Worm (Caenorhabditis elegans): Measurements from ENCODE around the gene pssy-1.
A peak's percentile ranks its signal among the peaks of the same experiment; 100 is the strongest.

The pssy-1 gene

ce11 chrX:9976206-9976605 lies 10.8 kb downstream of the pssy-1 start, which contains the start of gene mgl-1:
Gene mgl-1 (minus strand): TSS chrX:9976306.
- TF ChIP-seq daf-12 (tag; optimal IDR thresholded peaks at IDR 0.05) (peak; percentile 4), spr-3 (GFP tag; optimal IDR thresholded peaks at IDR 0.05) (no peak)

DNA sequence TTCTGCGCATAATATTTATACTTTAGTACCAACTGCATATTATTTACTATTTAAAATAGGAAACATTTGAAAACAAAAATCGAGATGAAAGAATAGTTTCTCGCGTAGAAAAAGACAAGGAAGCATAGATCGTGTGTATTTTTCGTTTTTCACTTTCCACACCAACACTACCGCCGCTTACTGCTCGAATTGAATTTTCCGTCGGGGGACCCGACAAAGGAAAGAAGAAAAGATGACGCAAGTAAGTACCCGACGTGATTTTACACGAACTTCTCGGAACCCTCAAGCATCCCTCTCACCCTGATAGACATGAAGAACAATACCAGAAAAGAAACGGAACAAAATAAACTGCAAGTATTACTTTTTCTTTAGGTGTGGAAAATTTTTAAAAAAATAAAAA lies 15.9 kb downstream of the pssy-1 start:
- TF ChIP-seq Y48G9A.11 (GFP tag; IDR thresholded peaks at IDR 0.05) (no peak), fkh-10 (GFP tag; optimal IDR thresholded peaks at IDR 0.05) (peak; percentile 74)

- no peak for TF ChIP-seq F26F4.8 (GFP tag; conservative IDR thresholded peaks at IDR 0.05)
- TF ChIP-seq dmd-6 (GFP tag; IDR thresholded peaks at IDR 0.05), result no peak
- TF ChIP-seq daf-16 (GFP tag; optimal IDR thresholded peaks at IDR 0.05), result no peak
- TF ChIP-seq daf-16 (tag; optimal IDR thresholded peaks at IDR 0.05), result peak; percentile 92
- TF ChIP-seq pqm-1 (tag; optimal IDR thresholded peaks at IDR 0.05), result peak; percentile 18
- TF ChIP-seq cey-2 (tag; optimal IDR thresholded peaks at IDR 0.05; ENCODE audit: borderline replicate concordance, insufficient read depth), result no peak
- TF ChIP-seq ceh-44 (GFP tag; IDR thresholded peaks at IDR 0.05), result no peak
- TF ChIP-seq lin-29 (GFP tag; IDR thresholded peaks at IDR 0.05), result no peak
- peak; percentile 22 for TF ChIP-seq dve-1 (tag; optimal IDR thresholded peaks at IDR 0.05; ENCODE audit: insufficient read depth)
- TF ChIP-seq zag-1 (tag; optimal IDR thresholded peaks at IDR 0.05), result no peak
- no peak for TF ChIP-seq php-3 (GFP tag; IDR thresholded peaks at IDR 0.05)
- no peak for TF ChIP-seq hif-1 (tag; optimal IDR thresholded peaks at IDR 0.05)
- no peak for TF ChIP-seq pha-4 (GFP tag; IDR thresholded peaks at IDR 0.05)
- TF ChIP-seq pha-4 (tag; optimal IDR thresholded peaks at IDR 0.05), result no peak
- no peak for TF ChIP-seq nhr-237 (tag; optimal IDR thresholded peaks at IDR 0.05)
- TF ChIP-seq ces-1 (GFP tag; optimal IDR thresholded peaks at IDR 0.05), result no peak
- no peak for TF ChIP-seq tra-1 (GFP tag; IDR thresholded peaks at IDR 0.05)
- no peak for TF ChIP-seq fos-1 (tag; optimal IDR thresholded peaks at IDR 0.05)
- no peak for TF ChIP-seq ama-1 (optimal IDR thresholded peaks at IDR 0.05)
- TF ChIP-seq Y48G9A.11 (GFP tag; IDR thresholded peaks at IDR 0.05), result no peak
- TF ChIP-seq Y105C5A.15 (GFP tag; IDR thresholded peaks at IDR 0.05), result no peak
- no peak for TF ChIP-seq unc-62 (GFP tag; optimal IDR thresholded peaks at IDR 0.05 in 1 of 2)
- no peak for TF ChIP-seq unc-62 (tag; optimal IDR thresholded peaks at IDR 0.05)
- TF ChIP-seq aha-1 (tag), result no peak
- no peak for TF ChIP-seq gei-8 (GFP tag; optimal IDR thresholded peaks at IDR 0.05)
- TF ChIP-seq snpc-4 (tag; optimal IDR thresholded peaks at IDR 0.05), result no peak
- peak; percentile 95 for TF ChIP-seq nhr-28 (tag; optimal IDR thresholded peaks at IDR 0.05)
- TF ChIP-seq attf-4 (tag; optimal IDR thresholded peaks at IDR 0.05), result no peak
- no peak for TF ChIP-seq saeg-2 (GFP tag; IDR thresholded peaks at IDR 0.05)
Measured at ce11 chrX:9984889-9985404, 19.6 kb downstream of the pssy-1 start, which contains the start of gene F19C6.5. Gene F19C6.5 (minus strand): TSS chrX:9984939.

DNA sequence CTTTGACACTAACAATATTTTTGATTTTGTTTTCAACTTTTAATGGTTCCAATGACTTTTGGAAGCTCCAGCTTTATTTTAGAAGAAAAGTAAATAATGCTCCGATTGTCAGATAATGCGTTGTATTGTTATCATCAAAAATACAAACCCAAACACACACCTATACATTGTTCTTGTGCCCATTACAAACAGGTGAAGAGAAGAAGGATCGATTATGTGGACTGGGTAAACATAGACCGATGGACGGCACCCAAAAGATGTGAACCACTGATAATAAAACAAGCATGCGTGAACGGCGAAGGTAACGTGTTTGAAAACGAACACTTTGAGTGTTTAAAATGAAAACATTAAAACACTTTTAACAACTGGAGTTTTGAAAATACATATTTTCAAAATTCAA lies 21.8 kb downstream of the pssy-1 start:
- no peak for TF ChIP-seq daf-16 (GFP tag; optimal IDR thresholded peaks at IDR 0.05)
- TF ChIP-seq daf-16 (tag; optimal IDR thresholded peaks at IDR 0.05), result peak; percentile 11
- TF ChIP-seq ZK546.5 (tag; optimal IDR thresholded peaks at IDR 0.05), result no peak
- TF ChIP-seq nhr-28 (tag; optimal IDR thresholded peaks at IDR 0.05), result no peak
- TF ChIP-seq nhr-76 (tag; optimal IDR thresholded peaks at IDR 0.05), result no peak
- no peak for TF ChIP-seq tag-97 (GFP tag; IDR thresholded peaks at IDR 0.05)
- TF ChIP-seq unc-62 (GFP tag; optimal IDR thresholded peaks at IDR 0.05 in 1 of 2), result peak in 1 of 2 experiments; percentile 89
- TF ChIP-seq unc-62 (tag; optimal IDR thresholded peaks at IDR 0.05), result no peak

ce11 chrX:9988884-9989283 lies 23.5 kb downstream of the pssy-1 start:
- TF ChIP-seq R02D3.7 (tag; optimal IDR thresholded peaks at IDR 0.05) (no peak), daf-16 (GFP tag; optimal IDR thresholded peaks at IDR 0.05) (no peak), daf-16 (tag; optimal IDR thresholded peaks at IDR 0.05) (peak; percentile 78), T26A8.4 (GFP tag; IDR thresholded peaks at IDR 0.05) (no peak), aha-1 (tag) (no peak), sdz-12 (GFP tag; optimal IDR thresholded peaks at IDR 0.05) (no peak), nhr-111 (GFP tag; optimal IDR thresholded peaks at IDR 0.05) (no peak), lin-1 (GFP tag; IDR thresholded peaks at IDR 0.05) (no peak), mdl-1 (tag; optimal IDR thresholded peaks at IDR 0.05) (no peak), snpc-4 (tag; optimal IDR thresholded peaks at IDR 0.05) (peak; percentile 21), dve-1 (tag; optimal IDR thresholded peaks at IDR 0.05; ENCODE audit: insufficient read depth) (peak; percentile 8), nhr-237 (tag; optimal IDR thresholded peaks at IDR 0.05) (no peak), zfp-3 (GFP tag; conservative IDR thresholded peaks at IDR 0.05) (no peak), Y105C5A.15 (GFP tag; IDR thresholded peaks at IDR 0.05) (no peak), daf-19 (GFP tag; conservative IDR thresholded peaks at IDR 0.05) (no peak), ceh-62 (tag; optimal IDR thresholded peaks at IDR 0.05) (no peak)

All from whole organism, L4 larva.